Fruit fly (Drosophila melanogaster) whole organism, embryonic: ENCODE results near the gene RhoGAP1A.

Experiments
- CG12659 ChIP-seq: fragments of 200-800 bp; sonication (Bioruptor generic); optimal IDR thresholded peaks from 3 replicates; lab custom pipeline; 2017; ENCODE audit warnings: mild to moderate bottlenecking, missing biosample characterization, missing genetic modification reagents, missing genetic modification characterization
- CG12942 ChIP-seq: fragments of 200-800 bp; sonication (Bioruptor generic); optimal IDR thresholded peaks from 3 replicates; lab custom pipeline; 2016; ENCODE audit warnings: missing biosample characterization, missing genetic modification characterization
- D19A ChIP-seq: fragments of 200-800 bp; optimal IDR thresholded peaks from 3 replicates; lab custom pipeline; 2019; ENCODE audit warnings: missing biosample characterization, mild to moderate bottlenecking, missing genetic modification characterization, moderate library complexity
- Dfd ChIP-seq, 2 experiments: fragments of >200 bp; optimal IDR thresholded peaks; 2 replicates each; lab custom pipeline; 2017; ENCODE audit warnings: missing biosample characterization in 2 of 2, missing genetic modification characterization in 2 of 2
- HLH3B ChIP-seq: fragments of 200-800 bp; sonication (Bioruptor generic); IDR thresholded peaks from 2 replicates; pipeline ENCODE4 v1.3.6; 2022; ENCODE audit warnings: missing biosample characterization, missing genetic modification characterization
- Ptx1 ChIP-seq: fragments of 200-800 bp; sonication (Bioruptor generic); IDR thresholded peaks from 2 replicates; pipeline ENCODE4 v1.3.6; 2022; ENCODE audit warnings: missing biosample characterization, missing genetic modification characterization
- Scr ChIP-seq: fragments of 200-800 bp; sonication (Bioruptor generic); IDR thresholded peaks from 2 replicates; pipeline ENCODE4 v1.3.6; 2022; ENCODE audit warnings: missing biosample characterization, missing genetic modification characterization; ENCODE audit not compliant: partially characterized antibody
- bowl ChIP-seq: fragments of 200-800 bp; sonication (Bioruptor generic); IDR thresholded peaks from 2 replicates; pipeline ENCODE4 v1.3.6; 2022; ENCODE audit warnings: missing biosample characterization, missing genetic modification characterization
- peb ChIP-seq: fragments of 200-800 bp; sonication (Bioruptor generic); IDR thresholded peaks from 2 replicates; pipeline ENCODE4 v1.3.6; 2022; ENCODE audit warnings: missing biosample characterization, missing genetic modification characterization
- z ChIP-seq: fragments of 200-800 bp; sonication (Bioruptor generic); IDR thresholded peaks from 3 replicates; pipeline ENCODE4 v1.3.6; 2022; ENCODE audit warnings: missing biosample characterization, missing genetic modification characterization

dm6 chrX:180462-180861 lies 53.2 kb downstream of the RhoGAP1A start:
- TF ChIP-seq bowl (GFP tag; lab: Robert Waterston, UW) (no peak), Ptx1 (no peak), HLH3B (GFP tag; lab: Robert Waterston, UW) (no peak), CG12942 (GFP tag; lab: Kevin White, UChicago) (no peak), Dfd (GFP tag; optimal IDR thresholded peaks at IDR 0.05; lab: Kevin White, UChicago) (no peak), CG12659 (no peak), D19A (tag; lab: Kevin White, UChicago) (no peak), Scr (no peak), z (GFP tag; lab: Robert Waterston, UW) (no peak), peb (GFP tag; lab: Robert Waterston, UW) (no peak)
